Fruit fly (Drosophila melanogaster): ENCODE results near the gene Xrcc2.

Xrcc2 gene

dm6 chrX:18541915-18542314, 42.0 kb downstream of the Xrcc2 start (continued):
- TF ChIP-seq tin (GFP tag; optimal IDR thresholded peaks at IDR 0.05): peak; percentile 25
- TF ChIP-seq Eip74EF (GFP tag; optimal IDR thresholded peaks at IDR 0.05): no peak
- no peak for TF ChIP-seq BEAF-32 (GFP tag; optimal IDR thresholded peaks at IDR 0.05)
- TF ChIP-seq z (GFP tag; IDR thresholded peaks at IDR 0.05): no peak
- no peak for TF ChIP-seq shn (GFP tag; optimal IDR thresholded peaks at IDR 0.05)
- TF ChIP-seq Hey (tag; optimal IDR thresholded peaks at IDR 0.05): no peak
- peak; percentile 19 for TF ChIP-seq PHDP (tag; optimal IDR thresholded peaks at IDR 0.05)
- TF ChIP-seq ato (GFP tag; IDR thresholded peaks at IDR 0.05; ENCODE audit: partially characterized antibody): no peak
- TF ChIP-seq lmd (GFP tag; IDR thresholded peaks at IDR 0.05): peak; percentile 36
- peak; percentile 24 for TF ChIP-seq CG4820 (GFP tag; optimal IDR thresholded peaks at IDR 0.05)
- TF ChIP-seq CG6254 (GFP tag; optimal IDR thresholded peaks at IDR 0.05): peak; percentile 25
- peak; percentile 8 for TF ChIP-seq CG30403 (GFP tag; optimal IDR thresholded peaks at IDR 0.05)
- TF ChIP-seq slbo (GFP tag; IDR thresholded peaks at IDR 0.05): peak; percentile 10; the same call in 1 of the 2 replicates
- TF ChIP-seq ab (GFP tag; optimal IDR thresholded peaks at IDR 0.05): no peak
- TF ChIP-seq Deaf1 (tag; optimal IDR thresholded peaks at IDR 0.05): no peak
- TF ChIP-seq lov (optimal IDR thresholded peaks at IDR 0.05): no peak
- 0 out of 3 replicates have a peak, but pooled peaks have one; percentile 41 for TF ChIP-seq lov (GFP tag; IDR thresholded peaks at IDR 0.05)
- no peak for TF ChIP-seq knrl (GFP tag; IDR thresholded peaks at IDR 0.05; ENCODE audit: partially characterized antibody)
- TF ChIP-seq p53 (GFP tag; optimal IDR thresholded peaks at IDR 0.05): no peak
- TF ChIP-seq CG17385 (GFP tag; optimal IDR thresholded peaks at IDR 0.05): no peak
- no peak for TF ChIP-seq CG6689 (GFP tag; IDR thresholded peaks at IDR 0.05)
- TF ChIP-seq CG13287 (GFP tag; IDR thresholded peaks at IDR 0.05; ENCODE audit: partially characterized antibody): no peak
- peak; percentile 12 to 16 for TF ChIP-seq chif (GFP tag; optimal IDR thresholded peaks at IDR 0.05)
- TF ChIP-seq zfh1 (GFP tag; IDR thresholded peaks at IDR 0.05): peak; percentile 48; the same call in 1 of the 3 replicates
- peak; percentile 41 for TF ChIP-seq CG18262 (tag; optimal IDR thresholded peaks at IDR 0.05)
- TF ChIP-seq ac (GFP tag; optimal IDR thresholded peaks at IDR 0.05): no peak
- peak; percentile 9; the same call in 1 of the 2 replicates for TF ChIP-seq HLH3B (GFP tag; IDR thresholded peaks at IDR 0.05)
- TF ChIP-seq gem (tag; optimal IDR thresholded peaks at IDR 0.05): peak; percentile 59
- TF ChIP-seq Xbp1 (GFP tag; optimal IDR thresholded peaks at IDR 0.05): peak; percentile 6
- TF ChIP-seq pan (optimal IDR thresholded peaks at IDR 0.05): no peak
- peak in 1 of 2 experiments; percentile 36 for TF ChIP-seq pan (GFP tag; optimal IDR thresholded peaks at IDR 0.05 in 1 of 2, IDR thresholded peaks at IDR 0.05 in 1 of 2)
- peak; percentile 15 for TF ChIP-seq ATbp (GFP tag; optimal IDR thresholded peaks at IDR 0.05)
- TF ChIP-seq Dp (GFP tag; optimal IDR thresholded peaks at IDR 0.05): no peak
- no peak for TF ChIP-seq CG1233 (GFP tag; optimal IDR thresholded peaks at IDR 0.05)
- TF ChIP-seq CG32772 (GFP tag; IDR thresholded peaks at IDR 0.05): 0 out of 2 replicates have a peak, but pooled peaks have one; percentile 17
- no peak for TF ChIP-seq cwo (GFP tag; optimal IDR thresholded peaks at IDR 0.05)
- no peak for TF ChIP-seq CG33213 (GFP tag; optimal IDR thresholded peaks at IDR 0.05)
- TF ChIP-seq Meics (GFP tag; optimal IDR thresholded peaks at IDR 0.05): no peak
- no peak for TF ChIP-seq Taf1 (GFP tag; IDR thresholded peaks at IDR 0.05)
- TF ChIP-seq CG18599 (GFP tag; optimal IDR thresholded peaks at IDR 0.05): no peak
- TF ChIP-seq CG10979 (tag; optimal IDR thresholded peaks at IDR 0.05): peak; percentile 49
- no peak for TF ChIP-seq CG30431 (GFP tag; optimal IDR thresholded peaks at IDR 0.05)

All from whole organism, embryonic.